Fruit fly (Drosophila melanogaster): Measurements from ENCODE around the gene CG8097.
A peak's percentile ranks its signal among the peaks of the same experiment; 100 is the strongest.

Gene CG8097

DNA sequence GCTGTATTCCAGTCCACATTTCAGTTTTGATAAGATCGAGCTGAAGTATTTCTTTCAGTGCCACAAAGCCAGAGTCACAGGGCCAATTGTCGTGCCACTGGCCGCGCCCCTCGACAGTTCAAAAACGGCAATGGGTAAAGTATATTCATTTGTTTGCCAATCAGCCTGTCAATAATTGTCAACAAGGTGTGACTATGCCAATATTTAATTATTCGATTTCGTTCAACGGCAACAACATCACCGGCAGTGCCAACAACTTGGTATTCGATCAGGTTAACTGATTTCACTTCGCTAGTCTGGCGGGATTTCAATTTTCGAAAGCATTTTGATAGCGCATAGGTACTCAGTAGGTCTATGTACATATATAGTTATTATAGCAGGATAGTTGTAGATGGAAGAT, 19.5 kb downstream of the CG8097 start:
- TF ChIP-seq CG4318 (GFP tag; optimal IDR thresholded peaks at IDR 0.05) (no peak), CG6163 (GFP tag; IDR thresholded peaks at IDR 0.05) (peak; percentile 39; the same call in 1 of the 3 replicates), Sox14 (GFP tag; optimal IDR thresholded peaks at IDR 0.05) (no peak), pdm3 (GFP tag; optimal IDR thresholded peaks at IDR 0.05) (no peak), CG11294 (GFP tag; IDR thresholded peaks at IDR 0.05) (no peak), vri (GFP tag; optimal IDR thresholded peaks at IDR 0.05) (no peak), CG3919 (GFP tag; optimal IDR thresholded peaks at IDR 0.05) (peak; percentile 14), CG6854 (GFP tag; optimal IDR thresholded peaks at IDR 0.05) (no peak), CG11902 (GFP tag; optimal IDR thresholded peaks at IDR 0.05) (no peak), CG1621 (tag; optimal IDR thresholded peaks at IDR 0.05) (no peak), Met (GFP tag; optimal IDR thresholded peaks at IDR 0.05) (no peak), Eip93F (GFP tag; optimal IDR thresholded peaks at IDR 0.05) (no peak), CG6808 (GFP tag; optimal IDR thresholded peaks at IDR 0.05) (no peak), fkh (GFP tag; optimal IDR thresholded peaks at IDR 0.05) (peak; percentile 65), CG11762 (GFP tag; optimal IDR thresholded peaks at IDR 0.05; ENCODE audit: insufficient read depth) (no peak), CG10669 (GFP tag; optimal IDR thresholded peaks at IDR 0.05) (peak; percentile 8), fd85E (GFP tag; optimal IDR thresholded peaks at IDR 0.05) (no peak), CG6792 (GFP tag; optimal IDR thresholded peaks at IDR 0.05) (no peak), CG10631 (GFP tag; optimal IDR thresholded peaks at IDR 0.05) (peak; percentile 11), CG8632 (GFP tag; optimal IDR thresholded peaks at IDR 0.05) (peak; percentile 4), Blimp-1 (GFP tag; optimal IDR thresholded peaks at IDR 0.05) (no peak), Ets21C (GFP tag; optimal IDR thresholded peaks at IDR 0.05) (no peak), OdsH (GFP tag; optimal IDR thresholded peaks at IDR 0.05) (no peak), Eip75B (GFP tag; optimal IDR thresholded peaks at IDR 0.05) (no peak), Smox (GFP tag; optimal IDR thresholded peaks at IDR 0.05) (no peak), topi (GFP tag; optimal IDR thresholded peaks at IDR 0.05) (no peak)

DNA sequence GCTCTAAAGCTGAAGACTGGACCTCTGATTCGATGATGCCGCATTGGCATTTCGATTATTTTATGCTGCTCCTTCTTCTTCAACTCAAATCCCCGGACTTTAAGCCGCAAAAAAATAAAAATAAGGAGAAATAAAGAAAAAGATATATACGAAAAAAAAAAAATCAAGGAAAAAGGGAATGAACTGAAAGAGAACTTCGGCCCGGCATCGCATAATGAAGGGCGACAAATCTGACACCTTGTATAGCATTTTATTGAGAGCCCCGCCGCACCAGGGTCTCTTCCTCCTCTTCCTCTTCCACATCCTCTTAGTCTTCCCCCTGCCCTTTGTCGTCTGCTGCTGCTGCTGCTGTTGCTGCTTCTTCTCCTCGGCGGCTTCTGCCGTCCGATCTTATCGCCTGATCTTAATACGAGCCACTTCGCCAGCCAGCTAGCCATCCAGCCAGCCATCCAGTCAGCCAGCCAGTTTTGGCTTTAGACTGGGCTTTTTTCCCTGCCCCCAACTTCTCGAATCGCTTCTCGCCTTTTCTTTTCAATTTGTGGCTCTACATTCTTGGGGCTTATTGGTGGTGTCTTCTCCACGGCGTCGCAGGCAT, 25.9 kb downstream of the CG8097 start:
- TF ChIP-seq CG9139 (GFP tag; optimal IDR thresholded peaks at IDR 0.05) (peak; percentile 64), CG10631 (GFP tag; optimal IDR thresholded peaks at IDR 0.05) (no peak), ss (GFP tag; optimal IDR thresholded peaks at IDR 0.05) (peak; percentile 64), Sox102F (GFP tag; optimal IDR thresholded peaks at IDR 0.05) (no peak), Eip75B (GFP tag; optimal IDR thresholded peaks at IDR 0.05) (peak; percentile 5), CG3919 (GFP tag; optimal IDR thresholded peaks at IDR 0.05) (peak; percentile 10), spab (GFP tag; optimal IDR thresholded peaks at IDR 0.05) (peak; percentile 34), Gug (GFP tag; IDR thresholded peaks at IDR 0.05) (no peak), Eip78C (GFP tag) (peak; percentile 57), CG6808 (GFP tag; optimal IDR thresholded peaks at IDR 0.05) (peak; percentile 49), CG6854 (GFP tag; optimal IDR thresholded peaks at IDR 0.05) (peak; percentile 26)

- peak; percentile 45 for TF ChIP-seq Eip78C (GFP tag)
- no peak for TF ChIP-seq CG1621 (tag; optimal IDR thresholded peaks at IDR 0.05)
- TF ChIP-seq fd85E (GFP tag; optimal IDR thresholded peaks at IDR 0.05), result no peak
- no peak for TF ChIP-seq eg (GFP tag; IDR thresholded peaks at IDR 0.05)
- TF ChIP-seq Ets96B (tag; optimal IDR thresholded peaks at IDR 0.05), result no peak
- TF ChIP-seq spab (GFP tag; optimal IDR thresholded peaks at IDR 0.05), result no peak
Observed at dm6 chrX:15609351-15609750, 26.4 kb downstream of the CG8097 start.

DNA sequence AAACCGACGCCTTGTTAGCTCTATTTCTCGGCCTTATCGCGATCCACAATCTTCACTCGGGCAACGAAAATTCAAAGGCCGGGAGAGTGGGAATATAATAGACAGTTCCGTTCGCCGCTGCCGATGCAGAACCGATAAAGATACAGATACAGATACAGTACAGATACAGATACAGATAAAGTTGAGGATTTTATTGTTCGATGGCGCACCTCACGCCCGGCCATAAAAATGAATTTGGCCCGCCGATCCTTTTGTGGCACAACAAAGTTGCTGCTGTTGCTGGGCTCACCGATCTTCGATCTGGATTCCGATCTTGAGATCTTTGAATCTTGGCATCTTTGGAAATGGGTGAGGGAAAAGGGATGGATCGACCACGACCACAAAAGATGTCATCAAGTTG, 27.2 kb downstream of the CG8097 start:
- TF ChIP-seq CG16779 (tag; optimal IDR thresholded peaks at IDR 0.05), result no peak
- TF ChIP-seq Eip78C (GFP tag), result no peak
- TF ChIP-seq Gug (GFP tag; IDR thresholded peaks at IDR 0.05), result no peak
- peak; percentile 94 for TF ChIP-seq dsx (GFP tag; optimal IDR thresholded peaks at IDR 0.05; ENCODE audit: poor library complexity, severe bottlenecking)
